Worm (Caenorhabditis elegans) whole organism, late embryonic: ENCODE measurements around the gene abhd-3.2.

Experiments
- C38D4.7 ChIP-seq: fragments of 200-800 bp; sonication (Bioruptor generic); optimal IDR thresholded peaks from 2 replicates; lab custom pipeline; 2018; ENCODE audit warnings: mild to moderate bottlenecking, missing genetic modification characterization, moderate library complexity, missing compliant biosample characterization
- F13H6.1 ChIP-seq: sonication (generic microtip); optimal IDR thresholded peaks from 2 replicates; lab custom pipeline; 2016; ENCODE audit warnings: missing genetic modification characterization, missing compliant biosample characterization
- Y22D7AL.16 ChIP-seq: sonication (generic microtip); optimal IDR thresholded peaks from 2 replicates; lab custom pipeline; 2016; ENCODE audit warnings: missing genetic modification characterization, missing compliant biosample characterization
- ahr-1 ChIP-seq: sonication (generic microtip); optimal IDR thresholded peaks from 2 replicates; lab custom pipeline; 2016; ENCODE audit warnings: missing genetic modification characterization, missing compliant biosample characterization
- ama-1 ChIP-seq: fragments of 150-350 bp; optimal IDR thresholded peaks from 2 replicates; lab custom pipeline; 2014
- ceh-18 ChIP-seq: sonication (generic microtip); optimal IDR thresholded peaks from 2 replicates; lab custom pipeline; 2016; ENCODE audit warnings: missing genetic modification characterization, missing compliant biosample characterization
- ceh-19 ChIP-seq: fragments of 200-800 bp; sonication (Bioruptor generic); optimal IDR thresholded peaks from 2 replicates; lab custom pipeline; 2018; ENCODE audit warnings: mild to moderate bottlenecking, missing genetic modification characterization, missing compliant biosample characterization
- ceh-22 ChIP-seq: sonication (generic microtip); optimal IDR thresholded peaks from 2 replicates; lab custom pipeline; 2017; ENCODE audit warnings: missing biosample characterization, missing genetic modification characterization
- ceh-24 ChIP-seq: sonication (generic microtip); optimal IDR thresholded peaks from 2 replicates; lab custom pipeline; 2016; ENCODE audit warnings: mild to moderate bottlenecking, missing genetic modification characterization, missing compliant biosample characterization
- ceh-31 ChIP-seq: sonication (generic microtip); optimal IDR thresholded peaks from 2 replicates; lab custom pipeline; 2016; ENCODE audit warnings: missing genetic modification characterization, missing compliant biosample characterization
- ceh-34 ChIP-seq: sonication (generic microtip); optimal IDR thresholded peaks from 2 replicates; lab custom pipeline; 2016; ENCODE audit warnings: mild to moderate bottlenecking, missing genetic modification characterization, missing compliant biosample characterization
- ceh-6 ChIP-seq: fragments of 200-800 bp; sonication (Bioruptor generic); optimal IDR thresholded peaks from 2 replicates; lab custom pipeline; 2018; ENCODE audit warnings: mild to moderate bottlenecking, missing genetic modification characterization, missing compliant biosample characterization
- elt-2 ChIP-seq: sonication (generic microtip); optimal IDR thresholded peaks from 2 replicates; lab custom pipeline; 2016; ENCODE audit warnings: missing genetic modification reagents, missing genetic modification characterization, missing compliant biosample characterization
- ets-4 ChIP-seq: sonication (generic microtip); optimal IDR thresholded peaks from 2 replicates; lab custom pipeline; 2016; ENCODE audit warnings: missing genetic modification characterization, missing compliant biosample characterization
- fax-1 ChIP-seq: sonication (generic microtip); optimal IDR thresholded peaks from 2 replicates; lab custom pipeline; 2016; ENCODE audit warnings: missing genotype, missing genetic modification characterization, missing compliant biosample characterization
- gmeb-2 ChIP-seq: sonication (generic microtip); optimal IDR thresholded peaks from 2 replicates; lab custom pipeline; 2016; ENCODE audit warnings: missing genetic modification characterization, inconsistent platforms, missing compliant biosample characterization
- hlh-13 ChIP-seq: fragments of 200-800 bp; sonication (Bioruptor generic); optimal IDR thresholded peaks from 2 replicates; lab custom pipeline; 2018; ENCODE audit warnings: mild to moderate bottlenecking, missing genetic modification characterization, missing compliant biosample characterization
- hlh-15 ChIP-seq: sonication (generic microtip); optimal IDR thresholded peaks from 2 replicates; lab custom pipeline; 2016; ENCODE audit warnings: missing genetic modification characterization, missing compliant biosample characterization
- hlh-30 ChIP-seq: sonication (generic microtip); optimal IDR thresholded peaks from 2 replicates; lab custom pipeline; 2017; ENCODE audit warnings: antibody characterized with exemption, missing genetic modification characterization, missing compliant biosample characterization; ENCODE audit not compliant: insufficient read depth
- hlh-6 ChIP-seq: sonication (generic microtip); optimal IDR thresholded peaks from 2 replicates; lab custom pipeline; 2016; ENCODE audit warnings: missing genotype, missing genetic modification characterization, missing compliant biosample characterization
- hlh-8 ChIP-seq: sonication (generic microtip); optimal IDR thresholded peaks from 2 replicates; lab custom pipeline; 2016; ENCODE audit warnings: missing genotype, missing genetic modification characterization, missing compliant biosample characterization
- lim-6 ChIP-seq: sonication (generic microtip); optimal IDR thresholded peaks from 2 replicates; lab custom pipeline; 2016; ENCODE audit warnings: missing genetic modification characterization, missing compliant biosample characterization
- madf-2 ChIP-seq: sonication (generic microtip); optimal IDR thresholded peaks from 2 replicates; lab custom pipeline; 2017; ENCODE audit warnings: missing genetic modification characterization, missing compliant biosample characterization
- odd-2 ChIP-seq: sonication (generic microtip); optimal IDR thresholded peaks from 2 replicates; lab custom pipeline; 2017; ENCODE audit warnings: antibody characterized with exemption, mild to moderate bottlenecking, missing genetic modification characterization, missing compliant biosample characterization
- pag-3 ChIP-seq: sonication (generic microtip); optimal IDR thresholded peaks from 2 replicates; lab custom pipeline; 2016; ENCODE audit warnings: missing compliant biosample characterization, missing genetic modification characterization, borderline replicate concordance
- pha-4 ChIP-seq: fragments of 150-350 bp; optimal IDR thresholded peaks from 2 replicates; lab custom pipeline; 2018; ENCODE audit warnings: missing biosample characterization, missing genetic modification reagents, missing genetic modification characterization
- pqm-1 ChIP-seq: sonication (generic microtip); optimal IDR thresholded peaks from 2 replicates; lab custom pipeline; 2016; ENCODE audit warnings: missing genetic modification characterization, missing compliant biosample characterization
- pros-1 ChIP-seq: fragments of 150-350 bp; optimal IDR thresholded peaks from 2 replicates; lab custom pipeline; 2014; ENCODE audit warnings: missing biosample characterization, missing genetic modification reagents, missing genetic modification characterization
- ref-2 ChIP-seq: sonication (generic microtip); optimal IDR thresholded peaks from 2 replicates; lab custom pipeline; 2016; ENCODE audit warnings: missing genetic modification characterization, missing compliant biosample characterization
- rnt-1 ChIP-seq: sonication (generic microtip); optimal IDR thresholded peaks from 2 replicates; lab custom pipeline; 2016; ENCODE audit warnings: missing genetic modification characterization, missing compliant biosample characterization
- sdc-2 ChIP-seq: sonication (generic microtip); optimal IDR thresholded peaks from 2 replicates; lab custom pipeline; 2016; ENCODE audit warnings: missing genotype, missing genetic modification characterization, missing compliant biosample characterization
- sox-4 ChIP-seq: sonication (generic microtip); optimal IDR thresholded peaks from 2 replicates; lab custom pipeline; 2017; ENCODE audit warnings: mild to moderate bottlenecking, missing genetic modification characterization, inconsistent platforms, missing compliant biosample characterization
- syd-9 ChIP-seq: sonication (generic microtip); optimal IDR thresholded peaks from 2 replicates; lab custom pipeline; 2016; ENCODE audit warnings: mild to moderate bottlenecking, missing genetic modification characterization, moderate library complexity, missing compliant biosample characterization
- tbx-2 ChIP-seq: sonication (generic microtip); optimal IDR thresholded peaks from 2 replicates; lab custom pipeline; 2016; ENCODE audit warnings: missing genetic modification characterization, missing compliant biosample characterization
- tbx-7 ChIP-seq: sonication (generic microtip); optimal IDR thresholded peaks from 2 replicates; lab custom pipeline; 2016; ENCODE audit warnings: missing genotype, missing genetic modification characterization, missing compliant biosample characterization
- unc-42 ChIP-seq: sonication (generic microtip); optimal IDR thresholded peaks from 2 replicates; lab custom pipeline; 2016; ENCODE audit warnings: missing genotype, missing genetic modification characterization, missing compliant biosample characterization

The abhd-3.2 gene

ce11 chrX:947885-948284 lies 29.9 kb downstream of the abhd-3.2 start:
- TF ChIP-seq tbx-2 (tag; lab: Kevin White, UChicago) (no peak), hlh-30 (tag; lab: Kevin White, UChicago) (no peak), C38D4.7 (no peak), ets-4 (tag; lab: Kevin White, UChicago) (no peak), hlh-13 (no peak), rnt-1 (tag; lab: Kevin White, UChicago) (no peak), ceh-22 (tag; lab: Kevin White, UChicago) (no peak), ceh-19 (GFP tag; lab: Kevin White, UChicago) (no peak), Y22D7AL.16 (tag; lab: Kevin White, UChicago) (no peak), lim-6 (tag; lab: Kevin White, UChicago) (no peak), hlh-15 (tag; lab: Kevin White, UChicago) (no peak), fax-1 (tag; lab: Kevin White, UChicago) (no peak), ceh-18 (tag; lab: Kevin White, UChicago) (no peak), gmeb-2 (no peak), sdc-2 (tag; lab: Kevin White, UChicago) (no peak), pros-1 (tag; lab: Kevin White, UChicago) (no peak)

DNA sequence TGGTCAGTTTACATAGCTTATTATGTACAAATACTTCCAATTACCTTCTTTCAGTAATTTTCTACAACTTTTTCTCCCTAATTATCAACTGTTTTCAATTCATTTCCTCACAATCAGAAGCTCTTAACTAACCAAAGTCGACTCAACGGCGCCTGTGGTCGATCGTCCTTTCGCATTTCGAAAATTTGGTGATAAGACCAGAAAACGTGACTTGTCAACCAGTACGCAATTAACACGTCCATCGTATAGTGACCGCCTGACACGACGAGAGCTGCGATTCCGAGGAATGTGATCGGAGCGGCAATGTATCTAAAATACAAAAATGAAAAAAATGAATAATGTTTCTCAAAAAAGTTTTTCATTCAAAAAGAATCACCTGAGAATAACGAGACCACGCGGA lies 32.1 kb downstream of the abhd-3.2 start:
- TF ChIP-seq hlh-15 (tag; lab: Kevin White, UChicago) = no peak
- TF ChIP-seq rnt-1 (tag; lab: Kevin White, UChicago) = no peak
- no peak for TF ChIP-seq hlh-8
- no peak for TF ChIP-seq ahr-1 (tag; lab: Kevin White, UChicago)
- TF ChIP-seq syd-9 (tag; lab: Kevin White, UChicago) = no peak
- TF ChIP-seq madf-2 (tag; lab: Kevin White, UChicago) = no peak
- no peak for TF ChIP-seq F13H6.1

DNA sequence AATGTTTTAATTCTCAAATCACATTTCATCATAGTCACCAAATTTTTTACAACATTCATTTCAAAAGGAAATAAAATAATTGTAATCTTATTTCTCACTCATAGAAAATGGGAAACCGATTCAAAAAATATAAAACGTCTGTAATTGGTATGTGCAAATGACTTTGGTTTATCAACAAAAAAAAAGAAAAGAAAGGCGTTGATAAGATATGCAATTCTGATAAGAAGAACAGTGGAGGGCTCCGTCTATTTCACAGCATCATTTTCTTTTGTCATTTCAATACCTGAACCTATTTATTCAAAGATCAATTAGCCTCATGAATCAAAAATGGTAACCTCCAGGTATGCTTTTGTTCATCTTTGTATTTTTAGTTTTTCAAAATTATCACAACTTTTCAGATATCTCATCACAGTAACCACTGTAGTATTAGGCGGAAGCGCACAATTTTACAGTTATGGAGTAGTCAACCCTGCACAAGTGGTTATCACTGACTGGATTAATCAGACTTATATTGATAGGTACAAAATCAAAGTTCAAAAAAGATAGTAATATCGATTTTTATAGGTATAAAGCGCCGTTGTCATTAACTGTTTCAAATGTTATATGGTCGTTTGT lies 39.4 kb downstream of the abhd-3.2 start, which contains the start of gene F53H8.3:
F53H8.3 (plus strand) TSS at position 275 of the 615 bp plus-strand sequence.
- TF ChIP-seq elt-2 (peak; percentile 94), pqm-1 (tag; lab: Kevin White, UChicago) (no peak), ref-2 (tag; lab: Kevin White, UChicago) (no peak), lim-6 (tag; lab: Kevin White, UChicago) (no peak)

DNA sequence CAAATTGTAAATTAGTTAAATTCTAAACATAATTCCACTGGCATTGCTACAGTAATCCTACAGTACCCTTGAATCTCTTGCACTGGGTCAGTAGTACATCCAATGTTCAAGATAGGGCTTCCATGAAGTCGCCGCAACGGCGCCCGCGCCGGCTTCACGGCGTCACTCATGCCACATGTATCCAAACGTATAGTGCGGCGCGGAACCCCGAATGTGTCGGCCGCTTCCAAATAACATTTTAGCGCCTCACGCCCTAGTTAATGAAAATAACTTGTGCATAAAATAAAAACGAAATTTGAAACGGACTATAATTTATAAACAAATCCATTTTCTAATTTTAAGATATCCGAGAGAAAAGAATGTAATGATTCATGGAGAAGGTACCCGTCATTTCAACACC lies 41.8 kb downstream of the abhd-3.2 start:
- TF ChIP-seq unc-42 (tag; lab: Kevin White, UChicago) = no peak
- no peak for TF ChIP-seq ama-1
- TF ChIP-seq pros-1 (tag; lab: Kevin White, UChicago) = no peak
- TF ChIP-seq hlh-13 = no peak
- TF ChIP-seq ceh-24 (tag; lab: Kevin White, UChicago) = no peak
- TF ChIP-seq hlh-8 = no peak
- TF ChIP-seq sox-4 (tag; lab: Kevin White, UChicago) = no peak
- TF ChIP-seq ceh-31 (tag; lab: Kevin White, UChicago) = no peak
- no peak for TF ChIP-seq Y22D7AL.16 (tag; lab: Kevin White, UChicago)
- no peak for TF ChIP-seq tbx-7 (tag; lab: Kevin White, UChicago)
- TF ChIP-seq hlh-6 (tag; lab: Kevin White, UChicago) = no peak
- TF ChIP-seq ceh-6 (GFP tag; lab: Kevin White, UChicago) = no peak
- no peak for TF ChIP-seq pha-4 (tag; lab: Kevin White, UChicago)
- TF ChIP-seq ceh-34 = no peak
- no peak for TF ChIP-seq ceh-18 (tag; lab: Kevin White, UChicago)
- no peak for TF ChIP-seq ceh-22 (tag; lab: Kevin White, UChicago)
- TF ChIP-seq rnt-1 (tag; lab: Kevin White, UChicago) = no peak
- no peak for TF ChIP-seq odd-2 (tag; lab: Kevin White, UChicago)
- TF ChIP-seq pag-3 (tag; lab: Kevin White, UChicago) = no peak
